Worm (Caenorhabditis elegans): ENCODE measurements around the gene mtm-6.

- TF ChIP-seq Y53F4B.3 (GFP tag; IDR thresholded peaks at IDR 0.05) (no peak), lin-26 (GFP tag; IDR thresholded peaks at IDR 0.05) (no peak), ama-1 (optimal IDR thresholded peaks at IDR 0.05) (no peak), ama-1 (GFP tag; optimal IDR thresholded peaks at IDR 0.05) (no peak)
Observed at ce11 chrIII:13380881-13381280, 34.0 kb downstream of the mtm-6 start.
